Worm (Caenorhabditis elegans) whole organism, young adult: Measurements from ENCODE around the gene Y37A1A.2.

Experiments used
- F55B11.4 ChIP-seq: sonication (generic microtip); optimal IDR thresholded peaks from 2 replicates; lab custom pipeline; 2016; ENCODE audit warnings: missing compliant biosample characterization, missing genetic modification characterization, borderline replicate concordance; ENCODE audit not compliant: insufficient read depth
- T07F8.4 ChIP-seq: sonication (generic microtip); optimal IDR thresholded peaks from 2 replicates; lab custom pipeline; 2016; ENCODE audit warnings: mild to moderate bottlenecking, missing genetic modification characterization, moderate library complexity, missing compliant biosample characterization
- ama-1 ChIP-seq, 3 experiments: fragments of 150-350 bp in 1 of 3; sonication (generic microtip) in 2 of 3; optimal IDR thresholded peaks; 2 replicates each; lab custom pipeline; 2014 to 2018; ENCODE audit warnings: missing biosample characterization in 2 of 3, missing genetic modification characterization in 2 of 3, missing genetic modification reagents in 2 of 3
- ceh-79 ChIP-seq: sonication (generic microtip); optimal IDR thresholded peaks from 2 replicates; lab custom pipeline; 2017; ENCODE audit warnings: mild to moderate bottlenecking, missing genetic modification characterization, missing compliant biosample characterization
- dox-1 ChIP-seq: fragments of 200-800 bp; sonication (Bioruptor generic); IDR thresholded peaks from 2 replicates; pipeline ENCODE4 v1.3.6; 2022; ENCODE audit warnings: missing genetic modification reagents, missing genetic modification characterization, missing compliant biosample characterization
- efl-1 ChIP-seq: fragments of 150-350 bp; optimal IDR thresholded peaks from 2 replicates; lab custom pipeline; 2014; ENCODE audit warnings: missing biosample characterization, missing genetic modification reagents, missing genetic modification characterization
- hmg-1.2 ChIP-seq: fragments of 200-800 bp; sonication (Bioruptor generic); IDR thresholded peaks from 2 replicates; pipeline ENCODE4 v1.3.6; 2022; ENCODE audit warnings: missing genetic modification reagents, missing genetic modification characterization, missing compliant biosample characterization
- hsf-1 ChIP-seq: fragments of 200-800 bp; sonication (Bioruptor generic); IDR thresholded peaks from 2 replicates; pipeline ENCODE4 v1.3.6; 2022; ENCODE audit warnings: missing genetic modification reagents, missing genetic modification characterization, missing compliant biosample characterization
- lin-35 ChIP-seq, 3 experiments: fragments of 150-350 bp in 2 of 3; sonication (generic microtip) in 1 of 3; optimal IDR thresholded peaks; 2 replicates each; lab custom pipeline; 2014 to 2018; ENCODE audit warnings: missing biosample characterization in 3 of 3, missing genetic modification characterization in 3 of 3, missing genetic modification reagents in 3 of 3
- mcd-1 ChIP-seq: fragments of 200-800 bp; sonication (Bioruptor generic); IDR thresholded peaks from 2 replicates; pipeline ENCODE4 v1.3.6; 2022; ENCODE audit warnings: missing genetic modification reagents, missing genetic modification characterization, missing compliant biosample characterization
- ztf-26 ChIP-seq: sonication (generic microtip); optimal IDR thresholded peaks from 2 replicates; lab custom pipeline; 2017; ENCODE audit warnings: missing genetic modification characterization, missing compliant biosample characterization

- TF ChIP-seq ceh-79 (no peak), ztf-26 (tag; lab: Kevin White, UChicago) (no peak), hsf-1 (GFP tag; lab: Robert Waterston, UW) (no peak), hmg-1.2 (GFP tag; lab: Robert Waterston, UW) (no peak), dox-1 (no peak), mcd-1 (no peak), T07F8.4 (tag; lab: Kevin White, UChicago) (no peak), ama-1 (optimal IDR thresholded peaks at IDR 0.05; lab: Kevin White, UChicago) (no peak), ama-1 (GFP tag; optimal IDR thresholded peaks at IDR 0.05; lab: Kevin White, UChicago) (no peak), F55B11.4 (tag; lab: Kevin White, UChicago) (no peak), lin-35 (GFP tag; optimal IDR thresholded peaks at IDR 0.05; lab: Kevin White, UChicago) (no peak), efl-1 (GFP tag; lab: Kevin White, UChicago) (no peak)
Observed at ce11 chrIV:13866754-13867153, 46.1 kb downstream of the Y37A1A.2 start, which contains the start of gene B0513.90.
